Worm (Caenorhabditis elegans) whole organism, L4 larva: ENCODE data around the gene mon-2.

Experiments
- ceh-82 ChIP-seq: sonication (generic microtip); optimal IDR thresholded peaks from 2 replicates; lab custom pipeline; 2017; ENCODE audit warnings: missing biosample characterization, missing genetic modification characterization
- dmd-6 ChIP-seq: fragments of 200-800 bp; sonication (Bioruptor generic); IDR thresholded peaks from 2 replicates; pipeline ENCODE4 v1.3.6; 2022; ENCODE audit warnings: missing genetic modification reagents, missing genetic modification characterization, missing compliant biosample characterization
- dpl-1 ChIP-seq: fragments of 150-350 bp; optimal IDR thresholded peaks from 2 replicates; lab custom pipeline; 2014; ENCODE audit warnings: missing biosample characterization, missing genetic modification reagents, missing genetic modification characterization
- lin-13 ChIP-seq: fragments of 150-350 bp; optimal IDR thresholded peaks from 2 replicates; lab custom pipeline; 2014; ENCODE audit warnings: missing biosample characterization, missing genetic modification reagents, missing genetic modification characterization
- mdl-1 ChIP-seq, 2 experiments: fragments of 150-350 bp in 1 of 2; sonication (generic microtip) in 1 of 2; optimal IDR thresholded peaks; 2 replicates each; lab custom pipeline; 2014 to 2017; ENCODE audit warnings: missing biosample characterization in 2 of 2, missing genetic modification characterization in 2 of 2
- nhr-11 ChIP-seq: fragments of 150-350 bp; optimal IDR thresholded peaks from 2 replicates; lab custom pipeline; 2014; ENCODE audit warnings: missing biosample characterization, missing genetic modification characterization
- nhr-76 ChIP-seq: fragments of 150-350 bp; optimal IDR thresholded peaks from 2 replicates; lab custom pipeline; 2014; ENCODE audit warnings: missing biosample characterization, missing genetic modification characterization
- nhr-77 ChIP-seq: fragments of 150-350 bp; optimal IDR thresholded peaks from 2 replicates; lab custom pipeline; 2014; ENCODE audit warnings: missing biosample characterization, missing genetic modification characterization
- skn-1 ChIP-seq: fragments of 150-350 bp; optimal IDR thresholded peaks from 2 replicates; lab custom pipeline; 2014; ENCODE audit warnings: missing biosample characterization, missing genetic modification characterization
- spr-1 ChIP-seq: sonication (generic microtip); optimal IDR thresholded peaks from 2 replicates; lab custom pipeline; 2016; ENCODE audit warnings: mild to moderate bottlenecking, missing genetic modification characterization, missing compliant biosample characterization
- unc-130 ChIP-seq: sonication (generic microtip); optimal IDR thresholded peaks from 2 replicates; lab custom pipeline; 2016; ENCODE audit warnings: missing genetic modification reagents, missing genetic modification characterization, missing compliant biosample characterization
- unc-39 ChIP-seq: sonication (generic microtip); optimal IDR thresholded peaks from 2 replicates; lab custom pipeline; 2017; ENCODE audit warnings: missing biosample characterization, missing genetic modification characterization
- ztf-11 ChIP-seq: fragments of 150-350 bp; optimal IDR thresholded peaks from 2 replicates; lab custom pipeline; 2014; ENCODE audit warnings: missing biosample characterization, missing genetic modification characterization

- TF ChIP-seq dmd-6 (GFP tag; lab: Robert Waterston, UW) (no peak), nhr-11 (tag; lab: Kevin White, UChicago) (no peak), ceh-82 (tag; lab: Kevin White, UChicago) (no peak), nhr-77 (tag; lab: Kevin White, UChicago) (no peak), dpl-1 (GFP tag; lab: Kevin White, UChicago) (no peak), unc-130 (GFP tag; lab: Kevin White, UChicago) (no peak), mdl-1 (tag; optimal IDR thresholded peaks at IDR 0.05; lab: Kevin White, UChicago) (no peak), lin-13 (GFP tag; lab: Kevin White, UChicago) (no peak), skn-1 (tag; lab: Kevin White, UChicago) (no peak), unc-39 (tag; lab: Kevin White, UChicago) (no peak), spr-1 (tag; lab: Kevin White, UChicago) (no peak), ztf-11 (no peak), nhr-76 (tag; lab: Kevin White, UChicago) (no peak)
These were observed 35.4 kb upstream of the mon-2 start, which contains the start of gene K08E4.8 for ce11 chrIV:12061229-12061628.
